Worm (Caenorhabditis elegans) whole organism, mixed stage, embryonic: ENCODE measurements around the gene Y11D7A.9.

Experiments
- ces-1 ChIP-seq: fragments of 150-350 bp; optimal IDR thresholded peaks from 2 replicates; lab custom pipeline; 2014; ENCODE audit warnings: missing biosample characterization, missing genetic modification reagents, missing genetic modification characterization
- flh-1 ChIP-seq: fragments of 200-800 bp; sonication (Bioruptor generic); optimal IDR thresholded peaks from 2 replicates; lab custom pipeline; 2018; ENCODE audit warnings: mild to moderate bottlenecking, missing genetic modification characterization, moderate library complexity, missing compliant biosample characterization
- ham-2 ChIP-seq: fragments of 200-800 bp; sonication (Bioruptor generic); optimal IDR thresholded peaks from 2 replicates; lab custom pipeline; 2018; ENCODE audit warnings: mild to moderate bottlenecking, missing genetic modification characterization, missing compliant biosample characterization
- lin-13 ChIP-seq: fragments of 150-350 bp; optimal IDR thresholded peaks from 2 replicates; lab custom pipeline; 2014; ENCODE audit warnings: missing biosample characterization, missing genetic modification characterization
- lin-32 ChIP-seq: fragments of 200-800 bp; sonication (Bioruptor generic); optimal IDR thresholded peaks from 2 replicates; lab custom pipeline; 2018; ENCODE audit warnings: mild to moderate bottlenecking, missing genetic modification characterization, missing compliant biosample characterization
- mep-1 ChIP-seq: fragments of 150-350 bp; optimal IDR thresholded peaks from 2 replicates; lab custom pipeline; 2017; ENCODE audit warnings: missing biosample characterization, missing genetic modification reagents, missing genetic modification characterization, inconsistent platforms
- mls-2 ChIP-seq: sonication (generic microtip); optimal IDR thresholded peaks from 2 replicates; lab custom pipeline; 2016; ENCODE audit warnings: mild to moderate bottlenecking, missing genetic modification characterization, moderate library complexity, missing compliant biosample characterization
- nhr-12 ChIP-seq: fragments of 150-350 bp; optimal IDR thresholded peaks from 2 replicates; lab custom pipeline; 2014; ENCODE audit warnings: missing biosample characterization, missing genetic modification characterization
- nhr-237 ChIP-seq: fragments of 150-350 bp; optimal IDR thresholded peaks from 2 replicates; lab custom pipeline; 2014; ENCODE audit warnings: missing biosample characterization, missing genetic modification characterization
- nhr-76 ChIP-seq: sonication (generic microtip); optimal IDR thresholded peaks from 2 replicates; lab custom pipeline; 2017; ENCODE audit warnings: missing biosample characterization, missing genetic modification characterization
- pha-4 ChIP-seq: fragments of 150-350 bp; optimal IDR thresholded peaks from 2 replicates; lab custom pipeline; 2018; ENCODE audit warnings: missing biosample characterization, missing genetic modification reagents, missing genetic modification characterization

ce11 chrIV:9289635-9290034, 33.7 kb upstream of the Y11D7A.9 start:
- no peak for TF ChIP-seq ham-2 (GFP tag; lab: Kevin White, UChicago)
- no peak for TF ChIP-seq pha-4 (tag; lab: Kevin White, UChicago)
- no peak for TF ChIP-seq nhr-76 (tag; lab: Kevin White, UChicago)
- no peak for TF ChIP-seq mls-2 (tag; lab: Kevin White, UChicago)
- TF ChIP-seq lin-32 (GFP tag; lab: Kevin White, UChicago), result no peak
- no peak for TF ChIP-seq ces-1 (GFP tag; lab: Kevin White, UChicago)
- no peak for TF ChIP-seq flh-1
- TF ChIP-seq nhr-237, result no peak
- no peak for TF ChIP-seq nhr-12
- TF ChIP-seq mep-1 (tag; lab: Kevin White, UChicago), result no peak
- TF ChIP-seq lin-13, result no peak
